Fruit fly (Drosophila melanogaster) S2 (cell line): Measurements from ENCODE around the gene Ns4.

Experiments
- CG8478 ChIP-seq: fragments of >200 bp; optimal IDR thresholded peaks from 2 replicates; lab custom pipeline; 2018
- CTCF ChIP-seq, 2 experiments: fragments of >200 bp; optimal IDR thresholded peaks; 2 replicates each; lab custom pipeline; 2018

- TF ChIP-seq CG8478 (lab: Kevin White, UChicago) (no peak), CTCF (optimal IDR thresholded peaks at IDR 0.05; lab: Kevin White, UChicago) (no peak)
Observed at dm6 chr2L:20760956-20761355, 8.7 kb downstream of the Ns4 start.
